Worm (Caenorhabditis elegans) whole organism, late embryonic: ENCODE results near the gene W06D11.5.

Experiments used
- C38D4.7 ChIP-seq: fragments of 200-800 bp; sonication (Bioruptor generic); optimal IDR thresholded peaks from 2 replicates; lab custom pipeline; 2018; ENCODE audit warnings: mild to moderate bottlenecking, missing genetic modification characterization, moderate library complexity, missing compliant biosample characterization
- F13H6.1 ChIP-seq: sonication (generic microtip); optimal IDR thresholded peaks from 2 replicates; lab custom pipeline; 2016; ENCODE audit warnings: missing genetic modification characterization, missing compliant biosample characterization
- ceh-9 ChIP-seq: sonication (generic microtip); optimal IDR thresholded peaks from 2 replicates; lab custom pipeline; 2016; ENCODE audit warnings: mild to moderate bottlenecking, missing genetic modification characterization, inconsistent platforms, missing compliant biosample characterization
- dmd-4 ChIP-seq: sonication (generic microtip); optimal IDR thresholded peaks from 2 replicates; lab custom pipeline; 2016; ENCODE audit warnings: borderline replicate concordance, missing genetic modification characterization, missing compliant biosample characterization
- dve-1 ChIP-seq: sonication (generic microtip); optimal IDR thresholded peaks from 2 replicates; lab custom pipeline; 2017; ENCODE audit warnings: antibody characterized with exemption, mild to moderate bottlenecking, missing genetic modification characterization, missing compliant biosample characterization
- elt-2 ChIP-seq: sonication (generic microtip); optimal IDR thresholded peaks from 2 replicates; lab custom pipeline; 2016; ENCODE audit warnings: missing genetic modification reagents, missing genetic modification characterization, missing compliant biosample characterization
- elt-4 ChIP-seq: sonication (generic microtip); optimal IDR thresholded peaks from 2 replicates; lab custom pipeline; 2016; ENCODE audit warnings: missing genetic modification characterization, missing compliant biosample characterization
- hlh-13 ChIP-seq: fragments of 200-800 bp; sonication (Bioruptor generic); optimal IDR thresholded peaks from 2 replicates; lab custom pipeline; 2018; ENCODE audit warnings: mild to moderate bottlenecking, missing genetic modification characterization, missing compliant biosample characterization
- madf-2 ChIP-seq: sonication (generic microtip); optimal IDR thresholded peaks from 2 replicates; lab custom pipeline; 2017; ENCODE audit warnings: missing genetic modification characterization, missing compliant biosample characterization
- nhr-11 ChIP-seq: fragments of 150-350 bp; optimal IDR thresholded peaks from 2 replicates; lab custom pipeline; 2014; ENCODE audit warnings: missing biosample characterization, missing genetic modification characterization
- odd-2 ChIP-seq: sonication (generic microtip); optimal IDR thresholded peaks from 2 replicates; lab custom pipeline; 2017; ENCODE audit warnings: antibody characterized with exemption, mild to moderate bottlenecking, missing genetic modification characterization, missing compliant biosample characterization
- pros-1 ChIP-seq: fragments of 150-350 bp; optimal IDR thresholded peaks from 2 replicates; lab custom pipeline; 2014; ENCODE audit warnings: missing biosample characterization, missing genetic modification reagents, missing genetic modification characterization

DNA sequence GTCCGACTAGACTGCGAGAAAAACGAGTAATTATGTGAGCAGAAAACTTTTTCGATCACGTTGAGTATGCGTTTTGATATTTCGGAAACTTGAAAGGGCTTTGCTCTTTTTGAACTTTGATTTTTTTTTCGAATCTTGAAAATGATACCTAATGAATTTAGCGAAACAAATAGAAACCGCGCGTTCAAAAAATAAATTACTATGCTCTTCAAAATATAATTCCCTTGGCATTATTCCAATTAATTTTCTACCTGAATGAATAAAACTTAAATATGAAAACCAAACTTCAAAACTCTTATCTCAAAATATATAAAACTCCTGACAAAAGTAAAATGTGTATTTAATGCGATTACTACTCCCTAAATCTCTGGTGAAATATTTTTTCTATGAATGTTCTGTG, 15.3 kb downstream of the W06D11.5 start, which contains the start of gene xtr-2:
- no peak for TF ChIP-seq odd-2 (tag; lab: Kevin White, UChicago)
- no peak for TF ChIP-seq elt-2 (tag; lab: Kevin White, UChicago)
- TF ChIP-seq ceh-9, result no peak
- no peak for TF ChIP-seq elt-4 (tag; lab: Kevin White, UChicago)
- no peak for TF ChIP-seq C38D4.7 (GFP tag; lab: Kevin White, UChicago)
- TF ChIP-seq pros-1 (tag; lab: Kevin White, UChicago), result no peak
- no peak for TF ChIP-seq hlh-13
- TF ChIP-seq F13H6.1 (tag; lab: Kevin White, UChicago), result no peak
- no peak for TF ChIP-seq dmd-4
- TF ChIP-seq dve-1 (tag; lab: Kevin White, UChicago), result no peak
- no peak for TF ChIP-seq nhr-11 (tag; lab: Kevin White, UChicago)
- TF ChIP-seq madf-2 (tag; lab: Kevin White, UChicago), result no peak
